Fruit fly (Drosophila melanogaster) Kc167 (cell line): ENCODE results near the gene dyl.

ENCODE experiments used
- Myc ChIP-seq: fragments of >200 bp; optimal IDR thresholded peaks from 2 replicates; lab custom pipeline; 2017; ENCODE audit warnings: missing external identifiers
- Sin3A ChIP-seq: fragments of >200 bp; optimal IDR thresholded peaks from 2 replicates; lab custom pipeline; 2018; ENCODE audit warnings: missing external identifiers
- h ChIP-seq: fragments of >200 bp; optimal IDR thresholded peaks from 3 replicates; lab custom pipeline; 2018; ENCODE audit warnings: missing external identifiers
- insv ChIP-seq: fragments of >200 bp; optimal IDR thresholded peaks from 3 replicates; lab custom pipeline; 2018; ENCODE audit warnings: missing external identifiers
- psq ChIP-seq: fragments of >200 bp; optimal IDR thresholded peaks from 2 replicates; lab custom pipeline; 2017; ENCODE audit warnings: missing external identifiers
- ttk ChIP-seq: sonication (Bioruptor generic); optimal IDR thresholded peaks from 2 replicates; lab custom pipeline; 2017; ENCODE audit warnings: missing external identifiers

dyl gene

DNA sequence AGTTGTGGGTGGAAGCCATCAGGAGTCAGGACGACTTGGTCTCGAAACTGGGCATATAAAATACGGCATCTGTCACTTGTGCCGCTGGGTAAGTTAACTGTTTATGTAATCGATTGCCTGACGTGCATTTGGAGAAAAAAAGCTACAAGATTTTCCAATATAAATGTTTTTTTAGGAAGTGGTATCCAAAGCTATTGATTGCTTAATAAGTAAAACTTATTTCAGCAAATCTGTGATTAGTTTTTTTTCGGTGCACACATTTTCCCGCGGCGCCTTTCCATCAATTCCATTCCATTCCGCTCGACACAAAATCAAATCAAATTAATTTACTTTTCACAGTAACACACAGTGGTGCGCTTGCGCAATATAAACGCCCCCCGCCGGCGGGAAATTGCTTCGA, 32.0 kb upstream of the dyl start:
- no peak for TF ChIP-seq h (lab: Kevin White, UChicago)
- TF ChIP-seq insv (lab: Kevin White, UChicago): no peak
- no peak for TF ChIP-seq psq
- TF ChIP-seq ttk: no peak
- TF ChIP-seq Myc: no peak
- TF ChIP-seq Sin3A (lab: Kevin White, UChicago): no peak

- TF ChIP-seq h (lab: Kevin White, UChicago): no peak
- no peak for TF ChIP-seq Myc
- no peak for TF ChIP-seq Sin3A (lab: Kevin White, UChicago)
- TF ChIP-seq psq: no peak
- no peak for TF ChIP-seq insv (lab: Kevin White, UChicago)
- no peak for TF ChIP-seq ttk
These were observed 29.1 kb upstream of the dyl start for dm6 chr3L:4336588-4336987.

DNA sequence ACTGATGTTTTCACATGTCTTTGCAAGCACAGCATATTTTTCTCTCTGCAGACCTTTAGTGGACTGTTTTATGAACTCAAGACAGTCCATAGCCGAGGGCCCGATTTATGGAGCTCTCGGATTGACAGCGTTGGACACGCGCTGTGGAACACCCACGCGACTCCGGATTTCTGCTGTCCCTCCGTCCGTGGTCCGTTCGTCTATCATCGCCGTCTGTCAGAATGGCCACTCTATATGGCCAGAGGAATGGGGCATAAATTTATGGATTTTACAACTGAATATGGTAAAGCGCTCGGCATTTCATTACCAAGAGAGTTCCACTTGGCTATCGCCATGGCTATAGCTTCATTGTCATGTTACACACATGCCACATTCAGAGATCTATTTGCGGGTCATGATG, 20.5 kb upstream of the dyl start:
- no peak for TF ChIP-seq h (lab: Kevin White, UChicago)

DNA sequence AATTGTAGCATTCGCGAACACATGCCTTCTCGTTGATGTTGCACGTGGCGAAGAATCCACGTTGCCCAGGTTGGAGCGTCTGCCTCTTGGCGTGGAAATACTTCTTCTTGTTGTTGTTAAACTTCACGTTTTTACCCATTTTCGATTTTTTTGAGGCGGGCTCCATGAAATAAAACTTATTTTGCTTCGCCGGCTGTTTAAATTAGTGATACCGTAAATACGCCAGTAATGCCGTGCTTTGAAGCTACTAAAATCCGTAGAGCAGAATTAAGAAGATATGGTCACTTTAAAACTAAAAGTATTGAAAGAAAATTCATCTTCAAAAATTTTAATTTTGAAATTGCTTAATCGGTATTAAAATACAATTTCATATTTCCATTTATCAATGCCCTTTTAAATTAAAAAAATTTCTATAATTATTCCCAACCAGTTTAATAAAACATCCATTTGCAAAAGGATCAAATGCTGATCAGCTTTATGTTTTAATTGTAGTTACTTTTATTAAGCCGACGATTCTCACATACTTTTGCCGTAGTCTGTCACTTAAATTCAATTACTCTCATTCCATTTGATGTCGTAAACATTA, 14.6 kb upstream of the dyl start, which contains the start of gene CG15014:
Gene CG15014, minus strand, starts transcription at position 228 of the 586 bp plus-strand sequence.
- TF ChIP-seq ttk: no peak
- TF ChIP-seq insv (lab: Kevin White, UChicago): no peak
- TF ChIP-seq Myc: no peak
- no peak for TF ChIP-seq h (lab: Kevin White, UChicago)

DNA sequence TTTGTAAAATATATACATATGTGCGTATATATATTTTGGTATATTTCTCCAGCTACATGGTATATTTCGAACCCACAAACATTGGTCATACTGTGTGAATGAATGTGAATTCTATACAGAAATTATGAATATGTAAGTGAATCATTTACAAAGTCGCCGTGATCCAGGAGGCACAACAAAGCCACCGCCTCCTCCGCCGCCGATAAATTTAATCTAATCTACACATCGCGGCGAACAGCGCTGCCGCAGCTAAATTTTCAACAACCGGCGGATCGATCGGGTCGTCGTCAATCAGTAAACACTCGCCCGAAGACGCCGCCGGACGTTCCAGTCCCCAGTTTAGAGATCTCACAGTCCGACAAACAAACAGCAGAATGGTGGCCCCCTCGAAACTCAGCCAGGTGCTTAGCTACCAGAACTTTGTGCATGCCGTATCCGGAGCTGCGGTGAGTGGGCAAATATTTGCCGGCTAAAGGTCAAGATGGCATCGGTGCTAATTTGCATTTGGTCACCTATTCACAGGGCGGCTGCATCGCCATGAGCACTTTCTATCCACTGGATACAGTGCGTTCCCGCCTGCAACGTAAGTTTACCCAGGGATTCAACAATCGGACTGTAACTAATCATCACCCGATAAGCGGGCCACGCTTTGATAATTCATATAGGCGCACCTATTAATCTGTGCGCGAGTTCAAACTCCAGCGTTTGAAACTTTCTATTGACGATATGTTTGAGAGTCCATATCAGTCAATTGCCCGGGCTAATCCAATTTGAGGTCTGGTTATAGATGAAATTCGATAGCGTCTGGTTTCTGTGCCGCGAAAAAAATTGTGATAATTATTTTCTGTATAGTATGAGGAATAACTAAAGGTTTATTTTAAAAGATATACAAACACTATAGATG, 11.4 kb upstream of the dyl start, which contains the start of gene PMP34:
Gene PMP34, plus strand, starts transcription at position 79 of the 904 bp plus-strand sequence.
- TF ChIP-seq h (lab: Kevin White, UChicago) (no peak), Sin3A (lab: Kevin White, UChicago) (no peak), Myc (no peak), insv (lab: Kevin White, UChicago) (no peak), ttk (no peak), psq (no peak)

- TF ChIP-seq Myc: no peak
- no peak for TF ChIP-seq h (lab: Kevin White, UChicago)
- TF ChIP-seq psq: no peak
- no peak for TF ChIP-seq Sin3A (lab: Kevin White, UChicago)
- TF ChIP-seq ttk: no peak
- TF ChIP-seq insv (lab: Kevin White, UChicago): no peak
These were observed 5.8 kb upstream of the dyl start, which contains the start of gene Claspin for dm6 chr3L:4313299-4313698. Gene Claspin (plus strand): TSS chr3L:4313483.

DNA sequence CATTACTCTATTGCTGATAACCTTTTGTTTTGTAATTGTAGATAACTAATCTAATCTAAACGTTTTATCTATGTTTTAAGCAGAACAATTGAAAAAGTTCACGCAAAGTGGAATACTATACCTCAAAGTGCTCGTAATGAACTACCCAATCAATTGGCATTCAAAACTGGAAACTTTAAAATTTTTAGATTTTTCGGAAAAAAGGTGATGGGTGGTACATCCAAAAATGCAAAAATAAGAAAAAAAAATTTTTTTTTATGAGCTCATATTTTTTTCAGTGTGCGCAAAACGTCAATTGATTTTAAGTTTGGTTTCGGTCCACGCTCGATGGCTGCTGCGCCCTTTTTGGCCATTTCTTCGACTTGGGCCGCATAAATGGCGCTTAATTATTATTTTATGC, 3.1 kb upstream of the dyl start:
- TF ChIP-seq ttk: no peak
- no peak for TF ChIP-seq psq
- TF ChIP-seq Myc: no peak
- TF ChIP-seq insv (lab: Kevin White, UChicago): no peak
- TF ChIP-seq h (lab: Kevin White, UChicago): no peak
- TF ChIP-seq Sin3A (lab: Kevin White, UChicago): no peak

- no peak for TF ChIP-seq h (lab: Kevin White, UChicago)
- TF ChIP-seq psq: no peak
- no peak for TF ChIP-seq ttk
- TF ChIP-seq insv (lab: Kevin White, UChicago): no peak
- TF ChIP-seq Myc: no peak
- TF ChIP-seq Sin3A (lab: Kevin White, UChicago): no peak
These were observed 3.1 kb downstream of the dyl start for dm6 chr3L:4304244-4304959.

DNA sequence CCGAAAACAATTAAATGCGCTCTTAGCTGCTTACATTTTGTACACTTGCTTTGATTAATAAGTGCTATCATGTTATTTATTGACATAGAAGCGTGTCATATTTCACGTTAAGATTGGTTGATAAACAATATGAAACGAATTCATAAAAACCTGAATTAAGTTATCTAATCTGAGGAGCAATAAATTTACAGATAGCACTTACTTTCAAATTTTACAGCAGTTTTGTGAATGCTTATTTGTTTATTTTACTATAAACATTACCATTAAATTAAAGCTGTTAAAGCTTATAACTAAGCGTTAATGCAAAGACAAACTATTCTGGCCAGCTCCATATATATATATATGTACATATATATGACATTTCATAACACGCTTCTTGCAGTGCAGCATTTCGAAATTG, 5.4 kb downstream of the dyl start:
- TF ChIP-seq ttk (no peak), h (lab: Kevin White, UChicago) (no peak), Sin3A (lab: Kevin White, UChicago) (no peak), insv (lab: Kevin White, UChicago) (no peak), psq (no peak), Myc (no peak)

DNA sequence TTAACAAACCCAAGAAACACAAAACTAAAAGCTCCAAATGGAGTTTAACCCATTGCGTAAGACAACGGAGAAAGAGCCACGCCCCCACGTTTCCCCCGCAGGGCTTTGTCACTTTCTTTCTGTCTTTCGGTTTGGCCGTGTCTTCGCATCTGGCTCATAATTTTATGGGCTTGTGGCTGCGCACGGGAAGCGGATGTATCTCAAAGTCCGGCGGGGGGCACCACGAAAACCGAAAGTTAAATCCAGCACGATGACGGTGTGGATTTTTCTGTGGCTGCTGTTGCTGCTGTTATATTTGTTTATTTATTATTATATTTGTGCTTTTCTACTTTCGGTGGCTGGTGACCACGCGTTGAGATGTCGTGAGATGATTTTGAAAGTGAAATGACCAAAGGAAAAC, 10.8 kb downstream of the dyl start:
- TF ChIP-seq ttk: no peak
- TF ChIP-seq Myc: no peak
- TF ChIP-seq insv (lab: Kevin White, UChicago): no peak
- no peak for TF ChIP-seq Sin3A (lab: Kevin White, UChicago)
- no peak for TF ChIP-seq h (lab: Kevin White, UChicago)
- TF ChIP-seq psq: no peak

dm6 chr3L:4293711-4294110, 13.8 kb downstream of the dyl start:
- TF ChIP-seq h (lab: Kevin White, UChicago): no peak
- no peak for TF ChIP-seq psq
- no peak for TF ChIP-seq Sin3A (lab: Kevin White, UChicago)
- TF ChIP-seq insv (lab: Kevin White, UChicago): no peak
- TF ChIP-seq Myc: no peak
- no peak for TF ChIP-seq ttk

DNA sequence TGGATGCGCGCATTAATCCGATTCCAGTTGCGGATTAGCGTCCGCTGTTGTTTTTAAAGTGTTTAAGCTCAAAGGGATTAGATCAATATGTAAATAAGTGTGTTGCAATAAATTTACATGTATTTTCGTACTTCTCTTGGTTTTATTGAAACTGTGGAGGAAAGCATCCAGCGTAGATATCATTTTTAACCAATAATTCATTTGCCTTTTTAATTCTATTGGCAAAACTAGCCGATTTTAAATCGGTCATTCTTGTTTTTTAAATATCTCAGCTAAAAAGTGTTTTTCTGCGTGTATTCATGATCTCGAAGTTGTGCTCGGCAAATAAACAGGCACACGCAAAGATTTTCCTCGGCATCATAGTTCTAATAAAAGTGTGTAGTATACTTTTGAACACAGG, 14.2 kb downstream of the dyl start:
- TF ChIP-seq Sin3A (lab: Kevin White, UChicago) (no peak), insv (lab: Kevin White, UChicago) (no peak), h (lab: Kevin White, UChicago) (no peak), psq (no peak), ttk (no peak), Myc (no peak)
